Fruit fly (Drosophila melanogaster): ENCODE measurements around the gene CG32277.

Gene CG32277

DNA sequence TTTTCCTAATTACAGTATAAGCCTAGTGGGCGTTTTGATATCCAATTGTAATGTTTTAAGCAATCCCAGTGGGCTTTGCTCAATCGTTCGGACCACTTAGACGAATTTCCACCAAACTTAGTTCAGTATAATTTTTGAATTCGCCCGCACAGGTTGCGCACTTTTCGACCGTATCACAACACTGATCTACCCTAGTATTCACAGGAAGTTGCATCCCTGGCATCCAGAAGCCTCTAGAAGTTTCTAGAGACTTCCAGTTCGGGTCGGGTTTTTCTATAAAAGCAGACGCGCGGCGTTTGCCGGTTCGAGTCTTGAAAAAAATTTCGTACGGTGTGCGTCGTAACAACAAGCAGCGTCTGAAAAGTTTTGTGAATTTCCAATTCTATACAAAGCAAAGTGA, 12.3 kb downstream of the CG32277 start, which contains the start of gene Hsp83 (continued):
- peak; percentile 88 for TF ChIP-seq pdm3 (GFP tag; optimal IDR thresholded peaks at IDR 0.05)
- TF ChIP-seq spab (GFP tag; optimal IDR thresholded peaks at IDR 0.05) = peak; percentile 79
- peak; percentile 69 for TF ChIP-seq CG32006 (GFP tag; optimal IDR thresholded peaks at IDR 0.05)
- TF ChIP-seq CG10631 (GFP tag; optimal IDR thresholded peaks at IDR 0.05) = peak; percentile 77
- peak; percentile 84 for TF ChIP-seq Sox14 (GFP tag; optimal IDR thresholded peaks at IDR 0.05)
- peak; percentile 85 for TF ChIP-seq acj6 (GFP tag; optimal IDR thresholded peaks at IDR 0.05)
- TF ChIP-seq lz (GFP tag; optimal IDR thresholded peaks at IDR 0.05) = peak; percentile 93
- TF ChIP-seq CG3919 (GFP tag; optimal IDR thresholded peaks at IDR 0.05) = peak; percentile 96
- peak; percentile 100 for TF ChIP-seq CG6854 (GFP tag; optimal IDR thresholded peaks at IDR 0.05)
- peak; percentile 96 for TF ChIP-seq CG7368 (GFP tag; optimal IDR thresholded peaks at IDR 0.05)
- TF ChIP-seq Hr4 (GFP tag; optimal IDR thresholded peaks at IDR 0.05) = peak; percentile 72
- peak; percentile 93 for TF ChIP-seq CG6808 (GFP tag; optimal IDR thresholded peaks at IDR 0.05)
- TF ChIP-seq net (GFP tag; optimal IDR thresholded peaks at IDR 0.05) = peak; percentile 96
- TF ChIP-seq CG8119 (GFP tag; IDR thresholded peaks at IDR 0.05) = peak; percentile 82
- TF ChIP-seq OdsH (GFP tag; optimal IDR thresholded peaks at IDR 0.05) = peak; percentile 84
- no peak for TF ChIP-seq CG6276 (GFP tag; optimal IDR thresholded peaks at IDR 0.05)
- no peak for TF ChIP-seq svp (GFP tag)
- TF ChIP-seq CG16779 (tag; optimal IDR thresholded peaks at IDR 0.05) = peak; percentile 98
- peak; percentile 90 for TF ChIP-seq CG10669 (GFP tag; optimal IDR thresholded peaks at IDR 0.05)
- TF ChIP-seq topi (GFP tag; optimal IDR thresholded peaks at IDR 0.05) = peak; percentile 92

DNA sequence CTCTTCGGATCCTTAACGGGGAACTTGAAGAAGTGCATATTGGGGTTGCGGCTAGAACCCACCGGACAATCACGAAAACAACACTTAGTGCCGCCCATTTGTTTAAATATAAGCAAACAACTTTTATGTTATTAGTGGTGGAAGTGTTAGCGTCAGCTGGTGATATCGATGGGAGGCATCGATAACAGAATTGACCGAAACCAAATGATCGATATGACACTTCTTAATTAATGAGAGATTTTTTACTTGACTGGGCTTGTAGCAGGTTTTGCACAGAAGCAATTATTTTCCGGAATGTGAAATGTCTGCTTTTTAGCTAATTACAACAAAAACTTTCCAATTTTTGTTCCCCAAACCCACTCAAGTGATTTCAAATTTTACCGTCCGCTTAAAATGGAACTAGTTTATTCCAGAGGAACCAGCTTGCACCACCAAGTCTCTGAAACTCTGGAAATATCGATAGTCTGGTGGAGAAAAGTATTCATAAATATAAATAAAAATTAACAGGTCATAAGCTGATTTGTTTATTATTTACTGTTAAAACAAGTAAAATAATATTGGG, 12.8 kb downstream of the CG32277 start, which contains the start of gene CG14965:
TSS of gene CG14965 (minus strand) at position 159 of the 562 bp plus-strand sequence.
- TF ChIP-seq Ets21C (GFP tag; optimal IDR thresholded peaks at IDR 0.05) = no peak
- peak; percentile 85 for TF ChIP-seq fkh (GFP tag; optimal IDR thresholded peaks at IDR 0.05)

DNA sequence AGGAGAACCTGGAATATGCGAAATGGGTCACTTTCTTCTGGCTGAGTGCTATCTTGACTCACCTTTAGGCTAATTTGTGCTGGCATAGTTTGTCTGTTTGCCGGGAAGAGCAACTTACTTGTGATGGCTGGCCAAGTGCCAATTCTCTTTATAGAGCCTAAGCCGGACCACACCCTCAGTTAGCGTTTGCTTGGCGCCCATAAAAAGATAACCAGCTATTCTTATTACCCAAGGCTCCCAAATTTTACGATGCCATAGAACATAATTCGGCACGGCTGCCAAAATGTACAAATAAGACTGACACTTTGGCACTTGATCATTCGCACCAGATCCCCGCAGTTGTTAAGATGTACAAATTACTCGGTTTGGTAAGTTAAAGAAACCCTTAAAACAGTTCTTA, 15.6 kb downstream of the CG32277 start, which contains the start of the genes CG42525 and CG14958:
TSS of gene CG42525 (minus strand) at position 101 of the 400 bp plus-strand sequence.
TSS of gene CG14958 (plus strand) at position 332 of the 400 bp plus-strand sequence.
- TF ChIP-seq Eip93F (GFP tag; optimal IDR thresholded peaks at IDR 0.05) = no peak
- no peak for TF ChIP-seq Ets96B (tag; optimal IDR thresholded peaks at IDR 0.05)
- TF ChIP-seq eg (GFP tag; IDR thresholded peaks at IDR 0.05) = no peak
- TF ChIP-seq CG8119 (GFP tag; IDR thresholded peaks at IDR 0.05) = no peak
- TF ChIP-seq CG9139 (GFP tag; optimal IDR thresholded peaks at IDR 0.05) = no peak
- no peak for TF ChIP-seq CG11902 (GFP tag; optimal IDR thresholded peaks at IDR 0.05)
- TF ChIP-seq acj6 (GFP tag; optimal IDR thresholded peaks at IDR 0.05) = no peak
- no peak for TF ChIP-seq CG31627 (GFP tag; optimal IDR thresholded peaks at IDR 0.05)
- no peak for TF ChIP-seq fd59A (GFP tag; optimal IDR thresholded peaks at IDR 0.05)
- no peak for TF ChIP-seq Sox15 (GFP tag; optimal IDR thresholded peaks at IDR 0.05)

DNA sequence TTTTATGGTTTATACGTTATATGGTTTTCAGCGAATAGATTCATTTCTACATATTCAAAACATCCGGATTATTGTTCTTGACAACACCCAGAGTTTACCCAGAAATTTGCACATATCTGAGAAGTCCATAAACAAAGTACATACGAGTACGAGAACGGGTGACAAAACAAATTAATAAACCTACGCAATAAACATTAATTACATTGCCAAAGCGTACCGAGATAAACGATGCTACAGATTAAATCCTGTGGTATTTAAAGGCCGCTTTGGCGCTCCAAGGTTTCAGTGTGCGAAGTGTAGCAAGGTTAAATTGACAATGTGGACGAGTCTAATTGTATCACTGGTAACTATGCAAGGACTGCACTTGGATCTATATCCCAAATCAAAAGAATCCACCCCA, 18.0 kb downstream of the CG32277 start, which contains the start of gene CG14957:
TSS of gene CG14957 (plus strand) at position 301 of the 400 bp plus-strand sequence.
- TF ChIP-seq fkh (GFP tag; optimal IDR thresholded peaks at IDR 0.05) (no peak), CG6854 (GFP tag; optimal IDR thresholded peaks at IDR 0.05) (peak; percentile 0)

DNA sequence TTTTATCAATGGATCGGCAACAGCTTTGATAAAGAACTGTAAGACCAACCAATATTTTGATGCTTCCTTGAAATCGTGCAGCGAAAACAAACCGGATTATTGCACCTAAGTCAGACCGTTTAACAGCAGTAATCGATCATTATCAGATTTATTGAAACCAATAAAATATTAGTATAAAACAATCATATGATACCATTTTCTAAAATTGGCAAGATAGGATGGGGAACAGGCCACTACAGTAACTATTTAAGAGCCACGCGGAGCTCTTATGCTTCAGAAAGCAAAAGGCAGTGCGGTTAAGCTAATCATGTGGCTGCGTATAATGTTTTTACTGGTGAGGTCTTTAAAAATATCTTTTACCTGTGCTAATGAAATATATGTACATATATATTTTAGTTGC, 18.9 kb downstream of the CG32277 start, which contains the start of gene CG32284:
TSS of gene CG32284 (plus strand) at position 301 of the 400 bp plus-strand sequence.
- TF ChIP-seq topi (GFP tag; optimal IDR thresholded peaks at IDR 0.05) = no peak
- no peak for TF ChIP-seq Ets21C (GFP tag; optimal IDR thresholded peaks at IDR 0.05)
- TF ChIP-seq dac (GFP tag; optimal IDR thresholded peaks at IDR 0.05) = no peak
- TF ChIP-seq CG6163 (GFP tag; IDR thresholded peaks at IDR 0.05) = no peak
- TF ChIP-seq spab (GFP tag; optimal IDR thresholded peaks at IDR 0.05) = no peak
- no peak for TF ChIP-seq Sox15 (GFP tag; optimal IDR thresholded peaks at IDR 0.05)
- TF ChIP-seq CG9139 (GFP tag; optimal IDR thresholded peaks at IDR 0.05) = no peak
- TF ChIP-seq fd59A (GFP tag; optimal IDR thresholded peaks at IDR 0.05) = no peak
- TF ChIP-seq Hr39 (GFP tag; optimal IDR thresholded peaks at IDR 0.05) = no peak
- no peak for TF ChIP-seq cyc (GFP tag; optimal IDR thresholded peaks at IDR 0.05)
- TF ChIP-seq CG8119 (GFP tag; IDR thresholded peaks at IDR 0.05) = no peak
- no peak for TF ChIP-seq Met (GFP tag; optimal IDR thresholded peaks at IDR 0.05)
- TF ChIP-seq CG11902 (GFP tag; optimal IDR thresholded peaks at IDR 0.05) = no peak
- no peak for TF ChIP-seq fkh (GFP tag; optimal IDR thresholded peaks at IDR 0.05)
- TF ChIP-seq salr (GFP tag; optimal IDR thresholded peaks at IDR 0.05) = no peak
- TF ChIP-seq CG31627 (GFP tag; optimal IDR thresholded peaks at IDR 0.05) = no peak
